Fruit fly (Drosophila melanogaster) whole organism, embryonic: ENCODE data around the gene lwr.
A peak's percentile ranks its signal among the peaks of the same experiment; 100 is the strongest.

Experiments used
- Asciz ChIP-seq: fragments of 200-800 bp; sonication (Bioruptor generic); optimal IDR thresholded peaks from 2 replicates; lab custom pipeline; 2017; ENCODE audit warnings: missing biosample characterization, mild to moderate bottlenecking, missing genetic modification characterization, missing genetic modification reagents
- CG11093 ChIP-seq: fragments of 200-800 bp; sonication (Bioruptor generic); IDR thresholded peaks from 3 replicates; pipeline ENCODE4 v1.3.6; 2022; ENCODE audit warnings: missing biosample characterization, missing genetic modification characterization
- CG11723 ChIP-seq: fragments of 200-800 bp; sonication (Bioruptor generic); optimal IDR thresholded peaks from 2 replicates; lab custom pipeline; 2017; ENCODE audit warnings: missing biosample characterization, mild to moderate bottlenecking, missing genetic modification characterization
- CG12071 ChIP-seq: fragments of 200-800 bp; sonication (Bioruptor generic); optimal IDR thresholded peaks from 3 replicates; lab custom pipeline; 2018; ENCODE audit warnings: missing biosample characterization, mild to moderate bottlenecking, missing genetic modification characterization
- CG12391 ChIP-seq: fragments of 200-800 bp; sonication (Bioruptor generic); optimal IDR thresholded peaks from 3 replicates; lab custom pipeline; 2018; ENCODE audit warnings: missing biosample characterization, mild to moderate bottlenecking, missing genetic modification characterization, moderate library complexity
- CG14050 ChIP-seq: fragments of 200-800 bp; sonication (Bioruptor generic); IDR thresholded peaks from 3 replicates; pipeline ENCODE4 v1.3.6; 2022; ENCODE audit warnings: missing biosample characterization, missing genetic modification characterization
- CG14860 ChIP-seq: fragments of 200-800 bp; sonication (Bioruptor generic); IDR thresholded peaks from 3 replicates; pipeline ENCODE4 v1.3.6; 2022; ENCODE audit warnings: missing biosample characterization, missing genetic modification characterization; ENCODE audit not compliant: partially characterized antibody
- CG17328 ChIP-seq: fragments of 200-800 bp; sonication (Bioruptor generic); IDR thresholded peaks from 2 replicates; pipeline ENCODE4 v1.3.6; 2022; ENCODE audit warnings: missing biosample characterization, missing genetic modification characterization
- CG17361 ChIP-seq: fragments of 200-800 bp; sonication (Bioruptor generic); IDR thresholded peaks from 3 replicates; pipeline ENCODE4 v1.3.6; 2022; ENCODE audit warnings: missing biosample characterization, missing genetic modification characterization
- CG1792 ChIP-seq: fragments of 200-800 bp; sonication (Bioruptor generic); optimal IDR thresholded peaks from 2 replicates; lab custom pipeline; 2016; ENCODE audit warnings: missing biosample characterization, missing genetic modification characterization
- CG18262 ChIP-seq: fragments of 200-800 bp; optimal IDR thresholded peaks from 3 replicates; lab custom pipeline; 2019; ENCODE audit warnings: missing biosample characterization, mild to moderate bottlenecking, missing genetic modification characterization, moderate library complexity
- CG30020 ChIP-seq: fragments of 200-800 bp; optimal IDR thresholded peaks from 2 replicates; lab custom pipeline; 2019; ENCODE audit warnings: missing biosample characterization, mild to moderate bottlenecking, missing genetic modification characterization, moderate library complexity
- CG30403 ChIP-seq: fragments of 200-800 bp; sonication (Bioruptor generic); optimal IDR thresholded peaks from 3 replicates; lab custom pipeline; 2016; ENCODE audit warnings: missing biosample characterization, missing genetic modification characterization
- CG31365 ChIP-seq: fragments of 200-800 bp; sonication (Bioruptor generic); optimal IDR thresholded peaks from 2 replicates; lab custom pipeline; 2018; ENCODE audit warnings: missing biosample characterization, mild to moderate bottlenecking, missing genetic modification characterization
- CG3847 ChIP-seq: fragments of 200-800 bp; sonication (Bioruptor generic); IDR thresholded peaks from 2 replicates; pipeline ENCODE4 v1.3.6; 2022; ENCODE audit warnings: missing biosample characterization, missing genetic modification characterization
- CG7987 ChIP-seq: fragments of 200-800 bp; sonication (Bioruptor generic); optimal IDR thresholded peaks from 2 replicates; lab custom pipeline; 2018; ENCODE audit warnings: missing biosample characterization, mild to moderate bottlenecking, missing genetic modification characterization, moderate library complexity
- CG8924 ChIP-seq: fragments of 200-800 bp; optimal IDR thresholded peaks from 3 replicates; lab custom pipeline; 2019; ENCODE audit warnings: missing biosample characterization, mild to moderate bottlenecking, missing genetic modification characterization, moderate library complexity
- CG9215 ChIP-seq: fragments of 200-800 bp; sonication (Bioruptor generic); IDR thresholded peaks from 2 replicates; pipeline ENCODE4 v1.3.6; 2022; ENCODE audit warnings: missing biosample characterization, missing genetic modification characterization
- CG9727 ChIP-seq: fragments of 200-800 bp; sonication (Bioruptor generic); optimal IDR thresholded peaks from 3 replicates; lab custom pipeline; 2017; ENCODE audit warnings: missing biosample characterization, mild to moderate bottlenecking, missing genetic modification characterization
- CG9932 ChIP-seq: fragments of 200-800 bp; sonication (Bioruptor generic); IDR thresholded peaks from 2 replicates; pipeline ENCODE4 v1.3.6; 2022; ENCODE audit warnings: missing biosample characterization, missing genetic modification characterization
- CoRest ChIP-seq: fragments of 200-800 bp; sonication (Bioruptor generic); optimal IDR thresholded peaks from 3 replicates; lab custom pipeline; 2018; ENCODE audit warnings: missing biosample characterization, mild to moderate bottlenecking, missing genetic modification characterization, moderate library complexity
- Deaf1 ChIP-seq: fragments of 200-800 bp; optimal IDR thresholded peaks from 3 replicates; lab custom pipeline; 2019; ENCODE audit warnings: missing biosample characterization, mild to moderate bottlenecking, missing genetic modification characterization, moderate library complexity
- Dip3 ChIP-seq: fragments of 200-800 bp; sonication (Bioruptor generic); optimal IDR thresholded peaks from 3 replicates; lab custom pipeline; 2016; ENCODE audit warnings: missing biosample characterization, missing genetic modification characterization
- Doc2 ChIP-seq: fragments of 200-800 bp; sonication (Bioruptor generic); IDR thresholded peaks from 2 replicates; pipeline ENCODE4 v1.3.6; 2022; ENCODE audit warnings: missing biosample characterization, missing genetic modification characterization
- Drgx ChIP-seq: fragments of 200-800 bp; sonication (Bioruptor generic); IDR thresholded peaks from 2 replicates; pipeline ENCODE4 v1.3.6; 2022; ENCODE audit warnings: missing biosample characterization, missing genetic modification characterization
- H15 ChIP-seq: fragments of 200-800 bp; sonication (Bioruptor generic); IDR thresholded peaks from 3 replicates; pipeline ENCODE4 v1.3.6; 2022; ENCODE audit warnings: missing biosample characterization, missing genetic modification characterization
- HLH3B ChIP-seq: fragments of 200-800 bp; sonication (Bioruptor generic); IDR thresholded peaks from 2 replicates; pipeline ENCODE4 v1.3.6; 2022; ENCODE audit warnings: missing biosample characterization, missing genetic modification characterization
- Mad ChIP-seq: fragments of 200-800 bp; sonication (Bioruptor generic); optimal IDR thresholded peaks from 2 replicates; lab custom pipeline; 2016; ENCODE audit warnings: missing biosample characterization, missing genetic modification characterization
- Meics ChIP-seq: fragments of 200-800 bp; sonication (Bioruptor generic); optimal IDR thresholded peaks from 2 replicates; lab custom pipeline; 2017; ENCODE audit warnings: missing biosample characterization, mild to moderate bottlenecking, missing genetic modification characterization
- Mes4 ChIP-seq: fragments of 200-800 bp; sonication (Bioruptor generic); optimal IDR thresholded peaks from 2 replicates; lab custom pipeline; 2016; ENCODE audit warnings: missing biosample characterization, missing genetic modification characterization
- Nf-YA ChIP-seq: fragments of 200-800 bp; sonication (Bioruptor generic); IDR thresholded peaks from 2 replicates; pipeline ENCODE4 v1.3.6; 2022; ENCODE audit warnings: missing biosample characterization, missing genetic modification characterization
- Nf-YB ChIP-seq: fragments of 200-800 bp; sonication (Bioruptor generic); optimal IDR thresholded peaks from 3 replicates; lab custom pipeline; 2019; ENCODE audit warnings: missing biosample characterization, mild to moderate bottlenecking, missing genetic modification characterization, moderate library complexity
- PHDP ChIP-seq: fragments of 200-800 bp; sonication (Bioruptor generic); optimal IDR thresholded peaks from 3 replicates; lab custom pipeline; 2018; ENCODE audit warnings: missing biosample characterization, mild to moderate bottlenecking, missing genetic modification characterization, moderate library complexity
- Scr ChIP-seq: fragments of 200-800 bp; sonication (Bioruptor generic); IDR thresholded peaks from 2 replicates; pipeline ENCODE4 v1.3.6; 2022; ENCODE audit warnings: missing biosample characterization, missing genetic modification characterization; ENCODE audit not compliant: partially characterized antibody
- TFAM ChIP-seq: fragments of 200-800 bp; sonication (Bioruptor generic); optimal IDR thresholded peaks from 2 replicates; lab custom pipeline; 2017; ENCODE audit warnings: missing biosample characterization, missing genetic modification characterization, inconsistent platforms
- az2 ChIP-seq: fragments of 200-800 bp; sonication (Bioruptor generic); optimal IDR thresholded peaks from 3 replicates; lab custom pipeline; 2016; ENCODE audit warnings: missing biosample characterization, missing genetic modification characterization
- chinmo ChIP-seq: fragments of 200-800 bp; sonication (Bioruptor generic); IDR thresholded peaks from 4 replicates; pipeline ENCODE4 v1.3.6; 2022; ENCODE audit warnings: missing biosample characterization, missing genetic modification characterization; ENCODE audit not compliant: partially characterized antibody
- fd102C ChIP-seq: fragments of 200-800 bp; sonication (Bioruptor generic); optimal IDR thresholded peaks from 2 replicates; lab custom pipeline; 2018; ENCODE audit warnings: missing biosample characterization, mild to moderate bottlenecking, missing genetic modification characterization, moderate library complexity
- gem ChIP-seq: fragments of 200-800 bp; sonication (Bioruptor generic); optimal IDR thresholded peaks from 2 replicates; lab custom pipeline; 2019; ENCODE audit warnings: missing biosample characterization, mild to moderate bottlenecking, missing genetic modification characterization, moderate library complexity
- her ChIP-seq: fragments of 200-800 bp; sonication (Bioruptor generic); optimal IDR thresholded peaks from 2 replicates; lab custom pipeline; 2016; ENCODE audit warnings: missing biosample characterization, missing genetic modification characterization
- lola ChIP-seq, 3 experiments: fragments of >200 bp in 2 of 3; fragments of 200-800 bp in 1 of 3; sonication (Bioruptor generic) in 1 of 3; optimal IDR thresholded peaks; 2 replicates each; lab custom pipeline; 2017 to 2019; ENCODE audit warnings: missing biosample characterization in 3 of 3, missing genetic modification characterization in 3 of 3, mild to moderate bottlenecking in 1 of 3, moderate library complexity in 1 of 3
- mam ChIP-seq: fragments of 200-800 bp; sonication (Bioruptor generic); optimal IDR thresholded peaks from 3 replicates; lab custom pipeline; 2016; ENCODE audit warnings: missing biosample characterization, missing genetic modification characterization
- nerfin-1 ChIP-seq: fragments of 200-800 bp; sonication (Bioruptor generic); optimal IDR thresholded peaks from 3 replicates; lab custom pipeline; 2019; ENCODE audit warnings: missing biosample characterization, mild to moderate bottlenecking, missing genetic modification characterization, moderate library complexity
- nmo ChIP-seq: fragments of 200-800 bp; sonication (Bioruptor generic); optimal IDR thresholded peaks from 2 replicates; lab custom pipeline; 2018; ENCODE audit warnings: missing biosample characterization, mild to moderate bottlenecking, missing genetic modification characterization, moderate library complexity
- ranshi ChIP-seq: fragments of 200-800 bp; sonication (Bioruptor generic); IDR thresholded peaks from 2 replicates; pipeline ENCODE4 v1.3.6; 2022; ENCODE audit warnings: missing biosample characterization, missing genetic modification characterization
- row ChIP-seq: fragments of 200-800 bp; sonication (Bioruptor generic); IDR thresholded peaks from 3 replicates; pipeline ENCODE4 v1.3.6; 2022; ENCODE audit warnings: missing biosample characterization, missing genetic modification characterization
- so ChIP-seq: fragments of 200-800 bp; sonication (Bioruptor generic); IDR thresholded peaks from 3 replicates; pipeline ENCODE4 v1.3.6; 2022; ENCODE audit warnings: missing biosample characterization, missing genetic modification characterization
- sug ChIP-seq: fragments of 200-800 bp; optimal IDR thresholded peaks from 2 replicates; lab custom pipeline; 2019; ENCODE audit warnings: missing biosample characterization, mild to moderate bottlenecking, missing genetic modification characterization, moderate library complexity
- tup ChIP-seq: fragments of 200-800 bp; sonication (Bioruptor generic); optimal IDR thresholded peaks from 2 replicates; lab custom pipeline; 2016; ENCODE audit warnings: missing biosample characterization, mild to moderate bottlenecking, missing genetic modification characterization, moderate library complexity

The lwr gene

dm6 chr2L:497657-498473, 44.5 kb downstream of the lwr start (continued):
- TF ChIP-seq CG11723 (GFP tag; lab: Kevin White, UChicago) = no peak
- TF ChIP-seq so (GFP tag; lab: Robert Waterston, UW) = no peak
- no peak for TF ChIP-seq Asciz (GFP tag; lab: Kevin White, UChicago)
- peak; percentile 41; the same call in 1 of the 3 replicates for TF ChIP-seq row (GFP tag; lab: Robert Waterston, UW)
- TF ChIP-seq CG3847 (GFP tag; lab: Robert Waterston, UW) = 0 out of 2 replicates have a peak, but pooled peaks have one; percentile 29
- no peak for TF ChIP-seq CG30020 (tag; lab: Kevin White, UChicago)
- TF ChIP-seq CG9727 = no peak
- TF ChIP-seq CG11093 = no peak
- TF ChIP-seq chinmo (GFP tag; lab: Robert Waterston, UW) = 0 out of 4 replicates have a peak, but pooled peaks have one; percentile 42
- TF ChIP-seq lola (GFP tag; optimal IDR thresholded peaks at IDR 0.05; lab: Kevin White, UChicago) = no peak
- TF ChIP-seq Drgx (GFP tag; lab: Robert Waterston, UW) = no peak
- TF ChIP-seq CoRest (tag; lab: Kevin White, UChicago) = peak; percentile 9
- no peak for TF ChIP-seq Nf-YA (GFP tag; lab: Robert Waterston, UW)
- no peak for TF ChIP-seq nerfin-1 (tag; lab: Kevin White, UChicago)
- TF ChIP-seq Mes4 (GFP tag; lab: Kevin White, UChicago) = no peak
- no peak for TF ChIP-seq Scr
- no peak for TF ChIP-seq HLH3B (GFP tag; lab: Robert Waterston, UW)
- TF ChIP-seq CG8924 = no peak
- no peak for TF ChIP-seq PHDP
- TF ChIP-seq CG12391 = peak; percentile 13
- TF ChIP-seq CG14860 (GFP tag; lab: Robert Waterston, UW) = no peak
- no peak for TF ChIP-seq tup (GFP tag; lab: Kevin White, UChicago)
- TF ChIP-seq TFAM (GFP tag; lab: Kevin White, UChicago) = no peak
- TF ChIP-seq CG9932 (GFP tag; lab: Robert Waterston, UW) = no peak
- peak; percentile 31 for TF ChIP-seq sug (tag; lab: Kevin White, UChicago)
- no peak for TF ChIP-seq fd102C (GFP tag; lab: Kevin White, UChicago)
- peak; percentile 8 for TF ChIP-seq nmo (GFP tag; lab: Kevin White, UChicago)
- no peak; the same call in 1 of the 2 replicates for TF ChIP-seq ranshi (GFP tag; lab: Robert Waterston, UW)
- TF ChIP-seq Deaf1 (tag; lab: Kevin White, UChicago) = no peak
- no peak for TF ChIP-seq CG12071 (GFP tag; lab: Kevin White, UChicago)
- TF ChIP-seq CG18262 = no peak
- TF ChIP-seq CG14050 (GFP tag; lab: Robert Waterston, UW) = no peak
- TF ChIP-seq CG17361 (GFP tag; lab: Robert Waterston, UW) = 0 out of 3 replicates have a peak, but pooled peaks have one; percentile 10
- TF ChIP-seq H15 = no peak
- TF ChIP-seq CG17328 (GFP tag; lab: Robert Waterston, UW) = no peak
- no peak for TF ChIP-seq Dip3 (GFP tag; lab: Kevin White, UChicago)
- no peak for TF ChIP-seq Doc2 (GFP tag; lab: Robert Waterston, UW)
- TF ChIP-seq gem = peak; percentile 13
- no peak for TF ChIP-seq CG31365 (tag; lab: Kevin White, UChicago)
- TF ChIP-seq CG1792 (GFP tag; lab: Kevin White, UChicago) = no peak
- no peak for TF ChIP-seq mam (GFP tag; lab: Kevin White, UChicago)
- no peak for TF ChIP-seq Meics (GFP tag; lab: Kevin White, UChicago)
- no peak for TF ChIP-seq az2 (GFP tag; lab: Kevin White, UChicago)
- no peak for TF ChIP-seq CG9215
- TF ChIP-seq her (GFP tag; lab: Kevin White, UChicago) = no peak
- peak; percentile 13 for TF ChIP-seq Mad
- TF ChIP-seq CG7987 = no peak
- TF ChIP-seq Nf-YB (GFP tag; lab: Kevin White, UChicago) = no peak
- TF ChIP-seq CG30403 = peak; percentile 11
